Fruit fly (Drosophila melanogaster) whole organism, embryonic: Measurements from ENCODE around the gene CG4586.

Experiments
- Ada2b ChIP-seq: fragments of 200-800 bp; sonication (Bioruptor generic); IDR thresholded peaks from 2 replicates; pipeline ENCODE4 v1.3.6; 2022; ENCODE audit warnings: missing biosample characterization, missing genetic modification characterization
- CG10565 ChIP-seq: fragments of 200-800 bp; sonication (Bioruptor generic); optimal IDR thresholded peaks from 3 replicates; lab custom pipeline; 2016; ENCODE audit warnings: missing biosample characterization, mild to moderate bottlenecking, missing genetic modification characterization
- CG12071 ChIP-seq: fragments of 200-800 bp; sonication (Bioruptor generic); optimal IDR thresholded peaks from 3 replicates; lab custom pipeline; 2018; ENCODE audit warnings: missing biosample characterization, mild to moderate bottlenecking, missing genetic modification characterization
- CG15696 ChIP-seq: fragments of 200-800 bp; sonication (Bioruptor generic); optimal IDR thresholded peaks from 2 replicates; lab custom pipeline; 2019; ENCODE audit warnings: missing biosample characterization, mild to moderate bottlenecking, missing genetic modification characterization, moderate library complexity
- CG16815 ChIP-seq: fragments of 200-800 bp; sonication (Bioruptor generic); optimal IDR thresholded peaks from 3 replicates; lab custom pipeline; 2017; ENCODE audit warnings: missing biosample characterization, mild to moderate bottlenecking, missing genetic modification characterization
- CG3847 ChIP-seq: fragments of 200-800 bp; sonication (Bioruptor generic); IDR thresholded peaks from 2 replicates; pipeline ENCODE4 v1.3.6; 2022; ENCODE audit warnings: missing biosample characterization, missing genetic modification characterization
- CG4707 ChIP-seq: fragments of 200-800 bp; sonication (Bioruptor generic); optimal IDR thresholded peaks from 2 replicates; lab custom pipeline; 2018; ENCODE audit warnings: missing biosample characterization, mild to moderate bottlenecking, missing genetic modification characterization, moderate library complexity
- CG4854 ChIP-seq: fragments of 200-800 bp; sonication (Bioruptor generic); optimal IDR thresholded peaks from 2 replicates; lab custom pipeline; 2016; ENCODE audit warnings: missing biosample characterization, missing genetic modification characterization, inconsistent platforms
- CG5180 ChIP-seq: fragments of 200-800 bp; sonication (Bioruptor generic); optimal IDR thresholded peaks from 3 replicates; lab custom pipeline; 2017; ENCODE audit warnings: missing biosample characterization, missing genetic modification characterization, mild to moderate bottlenecking, moderate library complexity, missing genetic modification reagents
- CG7928 ChIP-seq: fragments of 200-800 bp; sonication (Bioruptor generic); optimal IDR thresholded peaks from 2 replicates; lab custom pipeline; 2017; ENCODE audit warnings: missing biosample characterization, mild to moderate bottlenecking, missing genetic modification characterization
- Dfd ChIP-seq, 2 experiments: fragments of >200 bp; optimal IDR thresholded peaks; 2 replicates each; lab custom pipeline; 2017; ENCODE audit warnings: missing biosample characterization in 2 of 2, missing genetic modification characterization in 2 of 2
- E2f2 ChIP-seq: fragments of 200-800 bp; sonication (Bioruptor generic); IDR thresholded peaks from 2 replicates; pipeline ENCODE4 v1.3.6; 2022; ENCODE audit warnings: missing biosample characterization, missing genetic modification characterization
- Elba2 ChIP-seq: fragments of 200-800 bp; sonication (Bioruptor generic); optimal IDR thresholded peaks from 3 replicates; lab custom pipeline; 2016; ENCODE audit warnings: missing biosample characterization, missing genetic modification characterization
- H2.0 ChIP-seq: fragments of 200-800 bp; sonication (Bioruptor generic); IDR thresholded peaks from 2 replicates; pipeline ENCODE4 v1.3.6; 2022; ENCODE audit warnings: missing biosample characterization, missing genetic modification characterization
- HLH3B ChIP-seq: fragments of 200-800 bp; sonication (Bioruptor generic); IDR thresholded peaks from 2 replicates; pipeline ENCODE4 v1.3.6; 2022; ENCODE audit warnings: missing biosample characterization, missing genetic modification characterization
- HLH54F ChIP-seq: fragments of 200-800 bp; sonication (Bioruptor generic); optimal IDR thresholded peaks from 3 replicates; lab custom pipeline; 2016; ENCODE audit warnings: missing biosample characterization, missing genetic modification characterization
- Hr51 ChIP-seq, 2 experiments: fragments of 200-800 bp; sonication (Bioruptor generic); optimal IDR thresholded peaks; 2 replicates in 1 of 2; 3 replicates in 1 of 2; lab custom pipeline; 2016 to 2018; ENCODE audit warnings: missing biosample characterization in 2 of 2, missing genetic modification characterization in 2 of 2, mild to moderate bottlenecking in 1 of 2, moderate library complexity in 1 of 2
- Hr78 ChIP-seq, 2 experiments: fragments of 200-800 bp in 1 of 2; fragments of >200 bp in 1 of 2; sonication (Bioruptor generic) in 1 of 2; optimal IDR thresholded peaks; 2 replicates each; lab custom pipeline; 2017 to 2019; ENCODE audit warnings: missing biosample characterization in 2 of 2, missing genetic modification characterization in 2 of 2, mild to moderate bottlenecking in 1 of 2, moderate library complexity in 1 of 2
- Lhr ChIP-seq: fragments of 200-800 bp; sonication (Bioruptor generic); optimal IDR thresholded peaks from 3 replicates; lab custom pipeline; 2017; ENCODE audit warnings: mild to moderate bottlenecking, missing biosample characterization, missing genetic modification reagents, missing genetic modification characterization
- MBD-R2 ChIP-seq: fragments of 200-800 bp; sonication (Bioruptor generic); IDR thresholded peaks from 2 replicates; pipeline ENCODE4 v1.3.6; 2022; ENCODE audit warnings: missing biosample characterization, missing genetic modification characterization
- Max ChIP-seq: fragments of 200-800 bp; sonication (Bioruptor generic); optimal IDR thresholded peaks from 2 replicates; lab custom pipeline; 2016; ENCODE audit warnings: missing biosample characterization, mild to moderate bottlenecking, missing genetic modification characterization
- Nf-YB ChIP-seq: fragments of 200-800 bp; sonication (Bioruptor generic); optimal IDR thresholded peaks from 3 replicates; lab custom pipeline; 2019; ENCODE audit warnings: missing biosample characterization, mild to moderate bottlenecking, missing genetic modification characterization, moderate library complexity
- Optix ChIP-seq: fragments of 200-800 bp; sonication (Bioruptor generic); IDR thresholded peaks from 3 replicates; pipeline ENCODE4 v1.3.6; 2022; ENCODE audit warnings: missing biosample characterization, missing genetic modification characterization
- Ptx1 ChIP-seq: fragments of 200-800 bp; sonication (Bioruptor generic); IDR thresholded peaks from 2 replicates; pipeline ENCODE4 v1.3.6; 2022; ENCODE audit warnings: missing biosample characterization, missing genetic modification characterization
- Ravus ChIP-seq: fragments of 200-800 bp; sonication (Bioruptor generic); IDR thresholded peaks from 2 replicates; pipeline ENCODE4 v1.3.6; 2022; ENCODE audit warnings: missing biosample characterization, missing genetic modification characterization
- Sry-δ ChIP-seq: fragments of 200-800 bp; sonication (Bioruptor generic); optimal IDR thresholded peaks from 2 replicates; lab custom pipeline; 2016; ENCODE audit warnings: missing biosample characterization, missing genetic modification characterization
- Ssrp ChIP-seq: fragments of 200-800 bp; sonication (Bioruptor generic); optimal IDR thresholded peaks from 2 replicates; lab custom pipeline; 2018; ENCODE audit warnings: missing biosample characterization, mild to moderate bottlenecking, missing genetic modification characterization, moderate library complexity
- aop ChIP-seq: fragments of 200-800 bp; sonication (Bioruptor generic); IDR thresholded peaks from 2 replicates; pipeline ENCODE4 v1.3.6; 2022; ENCODE audit warnings: missing biosample characterization, missing genetic modification characterization
- bbx ChIP-seq: fragments of 200-800 bp; sonication (Bioruptor generic); IDR thresholded peaks from 2 replicates; pipeline ENCODE4 v1.3.6; 2022; ENCODE audit warnings: missing biosample characterization, missing genetic modification characterization; ENCODE audit not compliant: partially characterized antibody
- bigmax ChIP-seq: fragments of 200-800 bp; sonication (Bioruptor generic); optimal IDR thresholded peaks from 2 replicates; lab custom pipeline; 2018; ENCODE audit warnings: missing biosample characterization, mild to moderate bottlenecking, missing genetic modification characterization
- cato ChIP-seq: fragments of 200-800 bp; sonication (Bioruptor generic); optimal IDR thresholded peaks from 2 replicates; lab custom pipeline; 2016; ENCODE audit warnings: missing biosample characterization, missing genetic modification characterization, borderline replicate concordance
- cg ChIP-seq: fragments of 200-800 bp; sonication (Bioruptor generic); optimal IDR thresholded peaks from 3 replicates; lab custom pipeline; 2019; ENCODE audit warnings: missing biosample characterization, mild to moderate bottlenecking, missing genetic modification characterization, moderate library complexity
- corto ChIP-seq: fragments of 200-800 bp; sonication (Bioruptor generic); optimal IDR thresholded peaks from 2 replicates; lab custom pipeline; 2016; ENCODE audit warnings: missing biosample characterization, mild to moderate bottlenecking, missing genetic modification characterization, moderate library complexity
- crc ChIP-seq: fragments of 200-800 bp; sonication (Bioruptor generic); optimal IDR thresholded peaks from 2 replicates; lab custom pipeline; 2016; ENCODE audit warnings: missing biosample characterization, missing genetic modification characterization
- dimm ChIP-seq: fragments of 200-800 bp; sonication (Bioruptor generic); IDR thresholded peaks from 2 replicates; pipeline ENCODE4 v1.3.6; 2022; ENCODE audit warnings: missing biosample characterization, missing genetic modification characterization
- dpn ChIP-seq, 2 experiments: fragments of 200-800 bp; sonication (Bioruptor generic); optimal IDR thresholded peaks; 3 replicates each; lab custom pipeline; 2016; ENCODE audit warnings: missing biosample characterization in 2 of 2, missing genetic modification characterization in 2 of 2
- insv ChIP-seq, 2 experiments: fragments of 200-800 bp; sonication (Bioruptor generic); optimal IDR thresholded peaks; 3 replicates each; lab custom pipeline; 2016 to 2018; ENCODE audit warnings: missing biosample characterization in 2 of 2, missing genetic modification characterization in 2 of 2
- mam ChIP-seq: fragments of 200-800 bp; sonication (Bioruptor generic); optimal IDR thresholded peaks from 3 replicates; lab custom pipeline; 2016; ENCODE audit warnings: missing biosample characterization, missing genetic modification characterization
- oc ChIP-seq: fragments of 200-800 bp; sonication (Bioruptor generic); optimal IDR thresholded peaks from 2 replicates; lab custom pipeline; 2018; ENCODE audit warnings: missing biosample characterization, mild to moderate bottlenecking, missing genetic modification characterization, moderate library complexity
- onecut ChIP-seq: fragments of 200-800 bp; sonication (Bioruptor generic); IDR thresholded peaks from 2 replicates; pipeline ENCODE4 v1.3.6; 2022; ENCODE audit warnings: missing biosample characterization, missing genetic modification characterization
- pan ChIP-seq, 4 experiments: fragments of >200 bp in 3 of 4; fragments of 200-800 bp in 1 of 4; sonication (Bioruptor generic) in 1 of 4; optimal IDR thresholded peaks in 3 of 4; IDR thresholded peaks in 1 of 4; 2 replicates each; pipeline versions ENCODE4 v1.3.6 to Lab custom; 2017 to 2022; ENCODE audit warnings: missing biosample characterization in 2 of 4, missing genetic modification characterization in 2 of 4, mixed read lengths in 1 of 4
- pita ChIP-seq: fragments of 200-800 bp; sonication (Bioruptor generic); optimal IDR thresholded peaks from 2 replicates; lab custom pipeline; 2017; ENCODE audit warnings: missing biosample characterization, mild to moderate bottlenecking, missing genetic modification characterization
- repo ChIP-seq: fragments of 200-800 bp; sonication (Bioruptor generic); optimal IDR thresholded peaks from 2 replicates; lab custom pipeline; 2016; ENCODE audit warnings: missing biosample characterization, missing genetic modification characterization
- stc ChIP-seq: fragments of 200-800 bp; sonication (Bioruptor generic); IDR thresholded peaks from 2 replicates; pipeline ENCODE4 v1.3.6; 2022; ENCODE audit warnings: missing biosample characterization, missing genetic modification characterization
- tup ChIP-seq: fragments of 200-800 bp; sonication (Bioruptor generic); optimal IDR thresholded peaks from 2 replicates; lab custom pipeline; 2016; ENCODE audit warnings: missing biosample characterization, mild to moderate bottlenecking, missing genetic modification characterization, moderate library complexity
- vnd ChIP-seq: fragments of 200-800 bp; sonication (Bioruptor generic); IDR thresholded peaks from 3 replicates; pipeline ENCODE4 v1.3.6; 2022; ENCODE audit warnings: missing biosample characterization, missing genetic modification characterization; ENCODE audit not compliant: partially characterized antibody
- zen2 ChIP-seq: fragments of 200-800 bp; sonication (Bioruptor generic); IDR thresholded peaks from 3 replicates; pipeline ENCODE4 v1.3.6; 2022; ENCODE audit warnings: missing biosample characterization, missing genetic modification characterization; ENCODE audit not compliant: partially characterized antibody

CG4586 gene

DNA sequence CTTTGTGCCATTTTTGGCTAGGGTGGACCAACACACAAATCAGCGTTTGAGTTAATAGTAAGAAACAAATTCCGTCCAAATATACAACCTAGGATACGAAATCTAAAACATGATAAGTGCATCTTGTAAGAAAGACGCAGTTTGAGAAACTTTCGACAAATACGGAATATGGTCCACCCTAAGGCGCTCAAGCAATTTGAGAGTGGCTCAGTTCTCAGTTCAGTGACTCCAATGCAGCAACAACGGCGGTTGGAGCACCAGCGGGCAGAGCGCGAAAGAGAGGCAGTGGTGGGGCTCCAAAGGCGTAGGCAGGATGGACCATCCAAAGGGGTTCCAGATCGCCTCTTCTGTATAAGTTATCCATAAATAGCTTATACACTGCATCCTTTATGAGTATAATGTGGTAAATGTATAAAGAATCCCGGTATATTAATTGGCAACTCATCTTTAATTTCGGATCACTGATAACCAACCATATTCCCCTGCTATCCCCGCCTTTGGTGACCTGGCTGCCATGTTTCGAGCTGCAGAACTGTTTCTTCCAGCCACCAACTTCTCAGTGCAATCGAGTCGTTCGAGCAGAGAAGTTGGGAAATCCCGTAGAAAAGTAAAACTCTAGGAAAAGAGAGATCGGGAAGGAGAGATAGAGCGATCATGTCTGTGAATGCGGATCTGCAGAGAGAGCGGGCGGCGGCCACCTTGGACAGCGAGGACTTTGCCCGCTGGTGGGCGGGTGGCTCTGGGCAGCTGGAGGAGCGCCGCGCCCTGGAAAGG is at the start of gene CG4586 (continued):
- TF ChIP-seq zen2 (GFP tag; lab: Robert Waterston, UW) (no peak), Hr51 (GFP tag; optimal IDR thresholded peaks at IDR 0.05; lab: Kevin White, UChicago) (peak; percentile 95 to 97), crc (GFP tag; lab: Kevin White, UChicago) (peak; percentile 94), MBD-R2 (peak; percentile 90), cato (GFP tag; lab: Kevin White, UChicago) (peak; percentile 77), CG4707 (GFP tag; lab: Kevin White, UChicago) (peak; percentile 86), stc (GFP tag; lab: Robert Waterston, UW) (peak; percentile 96), Max (GFP tag; lab: Kevin White, UChicago) (peak; percentile 95), CG15696 (tag; lab: Kevin White, UChicago) (peak; percentile 57), mam (GFP tag; lab: Kevin White, UChicago) (peak; percentile 92), corto (GFP tag; lab: Kevin White, UChicago) (peak; percentile 96), H2.0 (peak; percentile 92), CG10565 (GFP tag; lab: Kevin White, UChicago) (peak; percentile 88), Ssrp (tag; lab: Kevin White, UChicago) (peak; percentile 69), Dfd (GFP tag; optimal IDR thresholded peaks at IDR 0.05; lab: Kevin White, UChicago) (no peak), Sry-δ (peak; percentile 64), HLH54F (GFP tag; lab: Kevin White, UChicago) (peak; percentile 96), CG7928 (GFP tag; lab: Kevin White, UChicago) (peak; percentile 80), Ptx1 (peak; percentile 87), Ada2b (GFP tag; lab: Robert Waterston, UW) (peak; percentile 96), Hr78 (GFP tag; optimal IDR thresholded peaks at IDR 0.05; lab: Kevin White, UChicago) (peak in 1 of 2 experiments; percentile 72), onecut (peak; percentile 92), Elba2 (peak; percentile 56), bigmax (GFP tag; lab: Kevin White, UChicago) (peak; percentile 69), pita (no peak), Lhr (peak; percentile 63), tup (GFP tag; lab: Kevin White, UChicago) (peak; percentile 94), CG12071 (peak; percentile 99), CG5180 (GFP tag; lab: Kevin White, UChicago) (peak; percentile 87), dpn (GFP tag; optimal IDR thresholded peaks at IDR 0.05; lab: Kevin White, UChicago) (peak; percentile 94 to 97), HLH3B (GFP tag; lab: Robert Waterston, UW) (peak; percentile 92), E2f2 (GFP tag; lab: Robert Waterston, UW) (peak; percentile 76), Ravus (GFP tag; lab: Robert Waterston, UW) (peak; percentile 76), dimm (GFP tag; lab: Robert Waterston, UW) (peak; percentile 80), oc (tag; lab: Kevin White, UChicago) (peak; percentile 93), insv (GFP tag; optimal IDR thresholded peaks at IDR 0.05; lab: Kevin White, UChicago) (peak; percentile 57 to 62), bbx (no peak), repo (peak; percentile 96), CG3847 (GFP tag; lab: Robert Waterston, UW) (peak; percentile 84), vnd (no peak), Optix (GFP tag; lab: Robert Waterston, UW) (peak; percentile 93), CG16815 (GFP tag; lab: Kevin White, UChicago) (peak; percentile 62), pan (optimal IDR thresholded peaks at IDR 0.05; lab: Kevin White, UChicago) (no peak), pan (GFP tag; optimal IDR thresholded peaks at IDR 0.05 in 1 of 2, IDR thresholded peaks at IDR 0.05 in 1 of 2) (peak in 1 of 2 experiments; percentile 97), cg (GFP tag; lab: Kevin White, UChicago) (no peak), aop (GFP tag; lab: Robert Waterston, UW) (peak; percentile 60), Nf-YB (peak; percentile 84), CG4854 (GFP tag; lab: Kevin White, UChicago) (peak; percentile 94)
